Worm (Caenorhabditis elegans) whole organism, L2 larva: ENCODE data around the gene R11.3.

ENCODE experiments used
- F13H6.1 ChIP-seq: sonication (generic microtip); optimal IDR thresholded peaks from 2 replicates; lab custom pipeline; 2016; ENCODE audit warnings: missing genetic modification characterization, missing compliant biosample characterization
- Y55F3AM.14 ChIP-seq: fragments of 200-800 bp; sonication (Bioruptor generic); optimal IDR thresholded peaks from 2 replicates; lab custom pipeline; 2018; ENCODE audit warnings: mild to moderate bottlenecking, missing genetic modification characterization, missing compliant biosample characterization
- aly-2 ChIP-seq: fragments of 150-350 bp; optimal IDR thresholded peaks from 2 replicates; lab custom pipeline; 2014; ENCODE audit warnings: missing biosample characterization, missing genetic modification characterization
- ceh-16 ChIP-seq: fragments of 150-350 bp; optimal IDR thresholded peaks from 2 replicates; lab custom pipeline; 2014; ENCODE audit warnings: missing biosample characterization, missing genetic modification characterization
- lin-11 ChIP-seq: fragments of 150-350 bp; sonication (generic microtip); optimal IDR thresholded peaks from 2 replicates; lab custom pipeline; 2014; ENCODE audit warnings: missing biosample characterization, missing genetic modification characterization, inconsistent platforms, mixed read lengths
- lsy-2 ChIP-seq, 2 experiments: fragments of 150-350 bp in 1 of 2; sonication (generic microtip) in 1 of 2; optimal IDR thresholded peaks; 2 replicates each; lab custom pipeline; 2014 to 2017; ENCODE audit warnings: missing biosample characterization in 2 of 2, missing genetic modification characterization in 2 of 2
- mab-5 ChIP-seq: fragments of 150-350 bp; optimal IDR thresholded peaks from 2 replicates; lab custom pipeline; 2014; ENCODE audit warnings: missing biosample characterization, missing genetic modification characterization
- nhr-10 ChIP-seq: sonication (generic microtip); optimal IDR thresholded peaks from 2 replicates; lab custom pipeline; 2017; ENCODE audit warnings: missing biosample characterization, missing genetic modification characterization
- nhr-129 ChIP-seq: fragments of 150-350 bp; optimal IDR thresholded peaks from 2 replicates; lab custom pipeline; 2014; ENCODE audit warnings: missing biosample characterization, missing genetic modification characterization
- nhr-6 ChIP-seq: fragments of 150-350 bp; optimal IDR thresholded peaks from 2 replicates; lab custom pipeline; 2014; ENCODE audit warnings: missing biosample characterization, missing genetic modification characterization
- sem-4 ChIP-seq: fragments of 150-350 bp; optimal IDR thresholded peaks from 2 replicates; lab custom pipeline; 2014; ENCODE audit warnings: missing biosample characterization, missing genetic modification reagents, missing genetic modification characterization
- snpc-4 ChIP-seq: fragments of 150-350 bp; optimal IDR thresholded peaks from 2 replicates; lab custom pipeline; 2014; ENCODE audit warnings: missing biosample characterization, missing genetic modification characterization
- unc-39 ChIP-seq: fragments of 150-350 bp; optimal IDR thresholded peaks from 2 replicates; lab custom pipeline; 2014; ENCODE audit warnings: missing biosample characterization, missing genetic modification characterization
- ztf-1 ChIP-seq: fragments of 200-800 bp; sonication (Bioruptor generic); conservative IDR thresholded peaks from 2 replicates; pipeline ENCODE4 v1.3.6; 2022; ENCODE audit warnings: missing genetic modification characterization, missing compliant biosample characterization
- ztf-11 ChIP-seq: sonication (generic microtip); optimal IDR thresholded peaks from 2 replicates; lab custom pipeline; 2017; ENCODE audit warnings: missing biosample characterization, missing genetic modification characterization

Gene R11.3

ce11 chrX:16147728-16148197 lies 51.3 kb downstream of the R11.3 start (continued):
- TF ChIP-seq nhr-10 (tag; lab: Kevin White, UChicago) (no peak), lin-11 (tag; lab: Kevin White, UChicago) (peak; percentile 68), sem-4 (tag; lab: Kevin White, UChicago) (peak; percentile 89), unc-39 (tag; lab: Kevin White, UChicago) (peak; percentile 81), aly-2 (tag; lab: Kevin White, UChicago) (no peak), snpc-4 (peak; percentile 27), ztf-1 (GFP tag; lab: Robert Waterston, UW) (no peak), Y55F3AM.14 (peak; percentile 58), mab-5 (tag; lab: Kevin White, UChicago) (peak; percentile 70), ceh-16 (tag; lab: Kevin White, UChicago) (peak; percentile 83), lsy-2 (tag; optimal IDR thresholded peaks at IDR 0.05; lab: Kevin White, UChicago) (peak; percentile 21 to 85), ztf-11 (tag; lab: Kevin White, UChicago) (peak; percentile 60), F13H6.1 (tag; lab: Kevin White, UChicago) (peak; percentile 93)

DNA sequence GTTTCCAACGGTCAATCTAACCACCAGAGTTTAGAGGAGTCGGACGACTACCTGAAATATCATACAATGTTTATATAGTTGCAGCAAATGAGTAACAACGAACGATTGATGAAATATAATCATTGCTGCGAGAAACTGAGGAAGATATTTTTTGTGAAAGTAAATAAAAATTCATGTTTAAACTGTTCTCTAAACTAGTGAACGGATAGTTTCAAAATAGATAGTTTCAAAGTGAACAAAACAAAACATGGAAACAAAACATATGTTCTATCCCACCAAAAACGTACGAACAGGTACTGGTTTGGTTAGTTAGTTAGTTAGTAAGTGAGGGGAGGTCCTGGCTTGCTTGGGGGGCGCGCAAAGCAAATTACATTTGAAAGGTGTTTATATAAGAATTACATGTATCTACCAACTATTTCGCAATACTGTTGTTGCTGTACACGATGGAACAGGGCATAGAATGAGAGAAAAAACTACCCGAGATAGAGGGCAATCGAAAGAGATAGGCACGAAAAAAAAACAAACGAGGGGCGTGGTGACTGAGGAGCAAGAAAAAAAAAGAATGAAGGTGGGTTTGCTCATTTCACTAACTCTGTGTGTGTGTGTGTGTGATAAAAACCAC lies 52.0 kb downstream of the R11.3 start, which contains the start of gene F09C8.2:
Gene F09C8.2, minus strand, starts transcription at position 51 of the 622 bp plus-strand sequence.
- TF ChIP-seq nhr-129 (tag; lab: Kevin White, UChicago): peak; percentile 42
- TF ChIP-seq nhr-6 (tag; lab: Kevin White, UChicago): no peak
